Worm (Caenorhabditis elegans): ENCODE data around the gene arx-5.

DNA sequence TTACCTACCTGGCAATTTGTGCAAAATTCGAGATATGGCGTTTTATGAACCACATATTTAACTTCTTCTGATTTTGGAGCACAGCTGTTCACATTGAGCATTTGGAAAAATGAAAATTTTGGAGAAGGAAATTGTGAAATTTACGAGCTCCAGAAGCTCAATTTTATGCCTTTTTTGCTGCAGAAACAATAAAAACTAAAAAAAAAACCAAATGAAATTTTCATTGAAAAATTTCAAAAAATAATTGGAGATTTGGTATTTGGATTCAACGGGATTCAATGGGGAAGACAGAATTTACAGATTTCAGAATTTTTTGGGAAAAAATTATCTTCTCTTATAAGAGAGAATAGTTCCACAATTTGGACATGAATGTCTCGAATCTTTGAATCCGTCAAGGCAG, 38.7 kb upstream of the arx-5 start, which contains the start of gene Y37D8A.26:
- TF ChIP-seq fos-1 (tag; optimal IDR thresholded peaks at IDR 0.05): no peak
- no peak for TF ChIP-seq blmp-1 (tag; optimal IDR thresholded peaks at IDR 0.05; ENCODE audit: insufficient read depth)
- TF ChIP-seq F13H6.1 (tag; optimal IDR thresholded peaks at IDR 0.05): no peak
- TF ChIP-seq dmd-4 (tag; optimal IDR thresholded peaks at IDR 0.05): no peak
- no peak for TF ChIP-seq mbf-1 (tag; optimal IDR thresholded peaks at IDR 0.05)
- no peak for TF ChIP-seq skn-1 (tag; optimal IDR thresholded peaks at IDR 0.05)
- no peak for TF ChIP-seq nhr-129 (tag; optimal IDR thresholded peaks at IDR 0.05)
- no peak for TF ChIP-seq ama-1 (optimal IDR thresholded peaks at IDR 0.05)
- no peak for TF ChIP-seq zag-1 (tag; optimal IDR thresholded peaks at IDR 0.05)
- TF ChIP-seq nhr-25 (tag; optimal IDR thresholded peaks at IDR 0.05): no peak
- TF ChIP-seq unc-55 (GFP tag; optimal IDR thresholded peaks at IDR 0.05): no peak
- TF ChIP-seq elt-3 (tag; optimal IDR thresholded peaks at IDR 0.05): no peak

Measured in whole organism, L2 larva.